Worm (Caenorhabditis elegans): ENCODE data around the gene clc-2.

DNA sequence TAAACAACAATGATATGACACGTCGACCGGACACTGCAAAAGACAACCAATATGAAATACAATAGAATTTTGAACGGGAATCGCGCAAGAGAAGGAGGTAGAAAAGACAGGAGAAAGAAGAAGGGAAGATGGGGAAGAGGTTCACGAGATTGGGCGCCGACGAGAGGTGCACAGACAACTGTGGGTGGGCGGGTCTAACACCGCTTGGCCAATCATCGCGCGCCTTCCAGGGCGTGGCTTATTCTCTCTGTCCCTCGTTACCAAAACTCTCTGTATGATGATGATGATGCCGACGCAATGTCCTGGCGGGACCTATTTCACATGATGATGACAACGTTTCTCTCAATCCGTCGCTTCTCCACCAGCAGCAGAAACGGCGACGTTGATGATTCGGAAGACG is 29.3 kb downstream of the clc-2 start:
- TF ChIP-seq ets-4 (GFP tag; optimal IDR thresholded peaks at IDR 0.05) (no peak), hsf-1 (GFP tag; IDR thresholded peaks at IDR 0.05) (no peak), ccch-3 (GFP tag; optimal IDR thresholded peaks at IDR 0.05) (no peak), sptf-2 (GFP tag; optimal IDR thresholded peaks at IDR 0.05) (no peak), F22D6.2 (tag; optimal IDR thresholded peaks at IDR 0.05) (no peak), B0336.3 (GFP tag; IDR thresholded peaks at IDR 0.05) (no peak), madf-10 (tag; optimal IDR thresholded peaks at IDR 0.05) (no peak), ceh-91 (GFP tag; IDR thresholded peaks at IDR 0.05) (no peak), repo-1 (tag; optimal IDR thresholded peaks at IDR 0.05) (no peak), snpc-4 (GFP tag; optimal IDR thresholded peaks at IDR 0.05) (no peak), snpc-4 (tag; optimal IDR thresholded peaks at IDR 0.05) (no peak), pha-4 (tag; optimal IDR thresholded peaks at IDR 0.05) (no peak), T07F8.4 (tag; optimal IDR thresholded peaks at IDR 0.05) (no peak), dpff-1 (tag; optimal IDR thresholded peaks at IDR 0.05) (no peak)

Measured in whole organism, young adult.